Worm (Caenorhabditis elegans) whole organism, young adult: ENCODE data around the gene Y48A6B.14.

Experiments used
- B0019.2 ChIP-seq: fragments of 200-800 bp; sonication (Bioruptor generic); conservative IDR thresholded peaks from 2 replicates; pipeline ENCODE4 v1.3.6; 2022; ENCODE audit warnings: missing genetic modification reagents, missing genetic modification characterization, missing compliant biosample characterization
- C06A6.2 ChIP-seq: fragments of 200-800 bp; sonication (Bioruptor generic); conservative IDR thresholded peaks from 2 replicates; pipeline ENCODE4 v1.3.6; 2022; ENCODE audit warnings: missing genetic modification characterization, missing compliant biosample characterization
- F22D6.2 ChIP-seq: sonication (generic microtip); optimal IDR thresholded peaks from 2 replicates; lab custom pipeline; 2016; ENCODE audit warnings: mild to moderate bottlenecking, missing genetic modification characterization, missing compliant biosample characterization
- F23B12.7 ChIP-seq: sonication (generic microtip); optimal IDR thresholded peaks from 2 replicates; lab custom pipeline; 2017; ENCODE audit warnings: missing genetic modification characterization, mild to moderate bottlenecking, missing compliant biosample characterization, antibody characterized with exemption, moderate library complexity; ENCODE audit not compliant: insufficient read depth
- F33H1.4 ChIP-seq: fragments of 200-800 bp; sonication (Bioruptor generic); IDR thresholded peaks from 2 replicates; pipeline ENCODE4 v1.3.6; 2022; ENCODE audit warnings: missing genetic modification reagents, missing genetic modification characterization, missing compliant biosample characterization
- F37B4.10 ChIP-seq: fragments of 200-800 bp; sonication (Bioruptor generic); IDR thresholded peaks from 2 replicates; pipeline ENCODE4 v1.3.6; 2022; ENCODE audit warnings: missing genetic modification characterization, missing compliant biosample characterization
- F57A8.1 ChIP-seq: fragments of 200-800 bp; sonication (Bioruptor generic); optimal IDR thresholded peaks from 2 replicates; lab custom pipeline; 2018; ENCODE audit warnings: mild to moderate bottlenecking, missing genetic modification characterization, moderate library complexity, missing compliant biosample characterization
- K12H6.12 ChIP-seq: fragments of 200-800 bp; sonication (Bioruptor generic); optimal IDR thresholded peaks from 2 replicates; lab custom pipeline; 2018; ENCODE audit warnings: mild to moderate bottlenecking, missing genetic modification characterization, missing compliant biosample characterization
- Y53F4B.3 ChIP-seq: fragments of 200-800 bp; sonication (Bioruptor generic); IDR thresholded peaks from 2 replicates; pipeline ENCODE4 v1.3.6; 2022; ENCODE audit warnings: missing genetic modification reagents, missing genetic modification characterization, missing compliant biosample characterization
- Y53G8AR.9 ChIP-seq: fragments of 200-800 bp; sonication (Bioruptor generic); conservative IDR thresholded peaks from 2 replicates; pipeline ENCODE4 v1.3.6; 2022; ENCODE audit warnings: missing genetic modification reagents, missing genetic modification characterization, missing compliant biosample characterization
- Y56A3A.18 ChIP-seq: fragments of 200-800 bp; sonication (Bioruptor generic); IDR thresholded peaks from 2 replicates; pipeline ENCODE4 v1.3.6; 2022; ENCODE audit warnings: missing genetic modification reagents, missing genetic modification characterization, missing compliant biosample characterization
- Y67H2A.10 ChIP-seq: fragments of 200-800 bp; sonication (Bioruptor generic); conservative IDR thresholded peaks from 2 replicates; pipeline ENCODE4 v1.3.6; 2022; ENCODE audit warnings: missing genetic modification reagents, missing genetic modification characterization, missing compliant biosample characterization
- Y95B8A.8 ChIP-seq: fragments of 200-800 bp; sonication (Bioruptor generic); IDR thresholded peaks from 2 replicates; pipeline ENCODE4 v1.3.6; 2022; ENCODE audit warnings: missing genetic modification reagents, missing genetic modification characterization, missing compliant biosample characterization
- aptf-3 ChIP-seq: fragments of 200-800 bp; sonication (Bioruptor generic); IDR thresholded peaks from 2 replicates; pipeline ENCODE4 v1.3.6; 2022; ENCODE audit warnings: missing genetic modification characterization, missing compliant biosample characterization
- atf-7 ChIP-seq: sonication (generic microtip); optimal IDR thresholded peaks from 2 replicates; lab custom pipeline; 2017; ENCODE audit warnings: mild to moderate bottlenecking, missing genetic modification characterization, missing compliant biosample characterization
- athp-1 ChIP-seq: sonication (generic microtip); optimal IDR thresholded peaks from 2 replicates; lab custom pipeline; 2017; ENCODE audit warnings: mild to moderate bottlenecking, missing genetic modification characterization, missing compliant biosample characterization
- bed-1 ChIP-seq: fragments of 200-800 bp; sonication (Bioruptor generic); IDR thresholded peaks from 2 replicates; pipeline ENCODE4 v1.3.6; 2022; ENCODE audit warnings: missing genetic modification reagents, missing genetic modification characterization, missing compliant biosample characterization
- ccch-3 ChIP-seq: fragments of 200-800 bp; sonication (Bioruptor generic); optimal IDR thresholded peaks from 2 replicates; lab custom pipeline; 2018; ENCODE audit warnings: mild to moderate bottlenecking, missing genetic modification characterization, missing compliant biosample characterization
- dox-1 ChIP-seq: fragments of 200-800 bp; sonication (Bioruptor generic); IDR thresholded peaks from 2 replicates; pipeline ENCODE4 v1.3.6; 2022; ENCODE audit warnings: missing genetic modification reagents, missing genetic modification characterization, missing compliant biosample characterization
- gei-17 ChIP-seq: fragments of 200-800 bp; sonication (Bioruptor generic); optimal IDR thresholded peaks from 2 replicates; lab custom pipeline; 2018; ENCODE audit warnings: mild to moderate bottlenecking, missing genetic modification characterization, missing compliant biosample characterization
- hlh-26 ChIP-seq: fragments of 200-800 bp; sonication (Bioruptor generic); conservative IDR thresholded peaks from 2 replicates; pipeline ENCODE4 v1.3.6; 2022; ENCODE audit warnings: missing genetic modification reagents, missing genetic modification characterization, missing compliant biosample characterization
- let-526 ChIP-seq: fragments of 200-800 bp; sonication (Bioruptor generic); IDR thresholded peaks from 2 replicates; pipeline ENCODE4 v1.3.6; 2022; ENCODE audit warnings: missing genetic modification reagents, missing genetic modification characterization, missing compliant biosample characterization
- lin-40 ChIP-seq: sonication (generic microtip); optimal IDR thresholded peaks from 2 replicates; lab custom pipeline; 2016; ENCODE audit warnings: missing genetic modification characterization, mild to moderate bottlenecking, missing compliant biosample characterization, missing genotype, missing genetic modification reagents
- lin-54 ChIP-seq: fragments of 200-800 bp; sonication (Bioruptor generic); optimal IDR thresholded peaks from 2 replicates; lab custom pipeline; 2018; ENCODE audit warnings: mild to moderate bottlenecking, missing genetic modification characterization, missing compliant biosample characterization
- lsl-1 ChIP-seq: fragments of 200-800 bp; sonication (Bioruptor generic); optimal IDR thresholded peaks from 2 replicates; lab custom pipeline; 2018; ENCODE audit warnings: mild to moderate bottlenecking, missing genetic modification characterization, moderate library complexity, missing compliant biosample characterization
- madf-3 ChIP-seq: fragments of 200-800 bp; sonication (Bioruptor generic); IDR thresholded peaks from 2 replicates; pipeline ENCODE4 v1.3.6; 2022; ENCODE audit warnings: missing genetic modification reagents, missing genetic modification characterization, missing compliant biosample characterization
- mel-28 ChIP-seq: sonication (generic microtip); optimal IDR thresholded peaks from 2 replicates; lab custom pipeline; 2016; ENCODE audit warnings: borderline replicate concordance, mild to moderate bottlenecking, missing genetic modification characterization, missing compliant biosample characterization
- nfya-2 ChIP-seq: fragments of 200-800 bp; sonication (Bioruptor generic); IDR thresholded peaks from 2 replicates; pipeline ENCODE4 v1.3.6; 2022; ENCODE audit warnings: missing genetic modification reagents, missing genetic modification characterization, missing compliant biosample characterization
- nhr-179 ChIP-seq: sonication (generic microtip); optimal IDR thresholded peaks from 2 replicates; lab custom pipeline; 2016; ENCODE audit warnings: mild to moderate bottlenecking, missing genetic modification characterization, missing compliant biosample characterization
- nhr-27 ChIP-seq: fragments of 200-800 bp; sonication (Bioruptor generic); optimal IDR thresholded peaks from 2 replicates; lab custom pipeline; 2018; ENCODE audit warnings: mild to moderate bottlenecking, missing genetic modification characterization, moderate library complexity, missing compliant biosample characterization
- nhr-80 ChIP-seq: sonication (generic microtip); optimal IDR thresholded peaks from 2 replicates; lab custom pipeline; 2016; ENCODE audit warnings: missing genetic modification characterization, missing compliant biosample characterization
- pbrm-1 ChIP-seq: fragments of 200-800 bp; sonication (Bioruptor generic); IDR thresholded peaks from 2 replicates; pipeline ENCODE4 v1.3.6; 2022; ENCODE audit warnings: missing genetic modification reagents, missing genetic modification characterization, missing compliant biosample characterization
- pha-4 ChIP-seq: fragments of 150-350 bp; sonication (generic microtip); optimal IDR thresholded peaks from 2 replicates; lab custom pipeline; 2014; ENCODE audit warnings: missing biosample characterization, missing genetic modification reagents, missing genetic modification characterization
- rcor-1 ChIP-seq: fragments of 200-800 bp; sonication (Bioruptor generic); IDR thresholded peaks from 2 replicates; pipeline ENCODE4 v1.3.6; 2022; ENCODE audit warnings: missing genetic modification reagents, missing genetic modification characterization, missing compliant biosample characterization
- repo-1 ChIP-seq: sonication (generic microtip); optimal IDR thresholded peaks from 2 replicates; lab custom pipeline; 2017; ENCODE audit warnings: mild to moderate bottlenecking, missing genetic modification characterization, missing compliant biosample characterization
- sdz-38 ChIP-seq: sonication (generic microtip); optimal IDR thresholded peaks from 2 replicates; lab custom pipeline; 2016; ENCODE audit warnings: missing genotype, missing genetic modification characterization, missing compliant biosample characterization
- sea-2 ChIP-seq: fragments of 200-800 bp; sonication (Bioruptor generic); IDR thresholded peaks from 2 replicates; pipeline ENCODE4 v1.3.6; 2022; ENCODE audit warnings: missing genetic modification characterization, missing compliant biosample characterization
- snpc-1.3 ChIP-seq: sonication (generic microtip); optimal IDR thresholded peaks from 2 replicates; lab custom pipeline; 2017; ENCODE audit warnings: missing genetic modification characterization, mild to moderate bottlenecking, missing compliant biosample characterization, antibody characterized with exemption, moderate library complexity, missing genotype, missing genetic modification reagents; ENCODE audit not compliant: insufficient read depth
- snpc-3.4 ChIP-seq: sonication (generic microtip); optimal IDR thresholded peaks from 2 replicates; lab custom pipeline; 2017; ENCODE audit warnings: missing genetic modification characterization, mild to moderate bottlenecking, missing compliant biosample characterization, antibody characterized with exemption, moderate library complexity, missing genotype, missing genetic modification reagents
- snpc-4 ChIP-seq, 5 experiments: fragments of 150-350 bp in 1 of 5; sonication (generic microtip) in 4 of 5; optimal IDR thresholded peaks; 2 replicates each; lab custom pipeline; 2014 to 2018; ENCODE audit warnings: missing genetic modification characterization in 5 of 5, missing biosample characterization in 3 of 5, antibody characterized with exemption in 2 of 5, mild to moderate bottlenecking in 2 of 5, missing compliant biosample characterization in 2 of 5, missing genotype in 2 of 5, moderate library complexity in 2 of 5, missing genetic modification reagents in 1 of 5
- tbp1 ChIP-seq: fragments of 200-800 bp; sonication (Bioruptor generic); optimal IDR thresholded peaks from 2 replicates; lab custom pipeline; 2018; ENCODE audit warnings: mild to moderate bottlenecking, missing genetic modification characterization, missing compliant biosample characterization
- xnd-1 ChIP-seq: sonication (generic microtip); optimal IDR thresholded peaks from 2 replicates; lab custom pipeline; 2016; ENCODE audit warnings: missing genotype, missing genetic modification reagents, missing genetic modification characterization, missing compliant biosample characterization
- ztf-3 ChIP-seq: fragments of 200-800 bp; sonication (Bioruptor generic); optimal IDR thresholded peaks from 2 replicates; lab custom pipeline; 2018; ENCODE audit warnings: mild to moderate bottlenecking, missing genetic modification characterization, missing compliant biosample characterization

The Y48A6B.14 gene

ce11 chrIII:11054532-11055265 lies 23.3 kb downstream of the Y48A6B.14 start (continued):
- TF ChIP-seq snpc-4 (GFP tag; optimal IDR thresholded peaks at IDR 0.05; lab: Kevin White, UChicago) (no peak), snpc-4 (tag; optimal IDR thresholded peaks at IDR 0.05; lab: Kevin White, UChicago) (peak in 2 of 4 experiments; percentile 6 to 48), pbrm-1 (GFP tag; lab: Robert Waterston, UW) (no peak), lin-54 (GFP tag; lab: Kevin White, UChicago) (peak; percentile 3), K12H6.12 (tag; lab: Kevin White, UChicago) (peak; percentile 76), repo-1 (peak; percentile 13), Y53G8AR.9 (no peak)

ce11 chrIII:11059775-11060174 lies 28.4 kb downstream of the Y48A6B.14 start:
- no peak for TF ChIP-seq aptf-3 (GFP tag; lab: Robert Waterston, UW)
- TF ChIP-seq nfya-2 (GFP tag; lab: Robert Waterston, UW), result no peak
- TF ChIP-seq snpc-1.3, result no peak
- TF ChIP-seq nhr-179 (tag; lab: Kevin White, UChicago), result no peak
- no peak for TF ChIP-seq F33H1.4
- no peak for TF ChIP-seq sea-2
- no peak for TF ChIP-seq Y53F4B.3 (GFP tag; lab: Robert Waterston, UW)
- TF ChIP-seq B0019.2, result no peak
- TF ChIP-seq Y56A3A.18 (GFP tag; lab: Robert Waterston, UW), result no peak
- TF ChIP-seq lin-40 (tag; lab: Kevin White, UChicago), result peak; percentile 3
- TF ChIP-seq Y95B8A.8 (GFP tag; lab: Robert Waterston, UW), result no peak
- TF ChIP-seq nhr-80 (tag; lab: Kevin White, UChicago), result peak; percentile 59
- TF ChIP-seq ztf-3 (GFP tag; lab: Kevin White, UChicago), result no peak
- TF ChIP-seq hlh-26, result no peak
- TF ChIP-seq Y67H2A.10 (GFP tag; lab: Robert Waterston, UW), result no peak
- TF ChIP-seq, all 124 proteins: peak for 2

ce11 chrIII:11063259-11063658 lies 31.9 kb downstream of the Y48A6B.14 start, which contains the start of gene rsa-2:
TSS of gene rsa-2 (plus strand) at chrIII:11063479.
- TF ChIP-seq snpc-1.3 (no peak), mel-28 (tag; lab: Kevin White, UChicago) (no peak), dox-1 (GFP tag; lab: Robert Waterston, UW) (peak; percentile 76), sdz-38 (no peak), athp-1 (no peak), bed-1 (GFP tag; lab: Robert Waterston, UW) (no peak), ccch-3 (no peak), Y95B8A.8 (GFP tag; lab: Robert Waterston, UW) (0 out of 2 replicates have a peak, but pooled peaks have one; percentile 33), xnd-1 (tag; lab: Kevin White, UChicago) (peak; percentile 73), rcor-1 (GFP tag; lab: Robert Waterston, UW) (no peak; the same call in 1 of the 2 replicates), F57A8.1 (GFP tag; lab: Kevin White, UChicago) (no peak), tbp1 (GFP tag; lab: Kevin White, UChicago) (peak; percentile 48), C06A6.2 (GFP tag; lab: Robert Waterston, UW) (no peak), let-526 (GFP tag; lab: Robert Waterston, UW) (no peak), atf-7 (tag; lab: Kevin White, UChicago) (no peak), Y53F4B.3 (GFP tag; lab: Robert Waterston, UW) (no peak), snpc-3.4 (peak; percentile 35), repo-1 (no peak), lsl-1 (GFP tag; lab: Kevin White, UChicago) (peak; percentile 63), madf-3 (GFP tag; lab: Robert Waterston, UW) (peak; percentile 80; the same call in 1 of the 2 replicates), pha-4 (no peak), nhr-27 (tag; lab: Kevin White, UChicago) (no peak), pbrm-1 (GFP tag; lab: Robert Waterston, UW) (peak; percentile 51; the same call in 1 of the 2 replicates), F37B4.10 (GFP tag; lab: Robert Waterston, UW) (no peak), F22D6.2 (tag; lab: Kevin White, UChicago) (no peak), F23B12.7 (tag; lab: Kevin White, UChicago) (no peak), B0019.2 (peak; percentile 64), gei-17 (GFP tag; lab: Kevin White, UChicago) (no peak)
